Worm (Caenorhabditis elegans) whole organism, young adult: ENCODE measurements around the gene srx-32.
"Not testable (repeated sequence)": the region's sequence is repeated elsewhere in the genome, so short reads cannot be mapped to it uniquely, and the experiment has no call there.

Experiments used
- B0019.2 ChIP-seq: fragments of 200-800 bp; sonication (Bioruptor generic); conservative IDR thresholded peaks from 2 replicates; pipeline ENCODE4 v1.3.6; 2022; ENCODE audit warnings: missing genetic modification reagents, missing genetic modification characterization, missing compliant biosample characterization
- Y53G8AR.9 ChIP-seq: fragments of 200-800 bp; sonication (Bioruptor generic); conservative IDR thresholded peaks from 2 replicates; pipeline ENCODE4 v1.3.6; 2022; ENCODE audit warnings: missing genetic modification reagents, missing genetic modification characterization, missing compliant biosample characterization
- cebp-1 ChIP-seq, 2 experiments: fragments of 200-800 bp in 1 of 2; sonication (Bioruptor generic) in 1 of 2; sonication (generic microtip) in 1 of 2; IDR thresholded peaks in 1 of 2; optimal IDR thresholded peaks in 1 of 2; 2 replicates each; pipeline versions ENCODE4 v1.3.6 to Lab custom; 2017 to 2022; ENCODE audit warnings: missing compliant biosample characterization in 2 of 2, missing genetic modification characterization in 2 of 2, mild to moderate bottlenecking in 1 of 2, missing genetic modification reagents in 1 of 2, moderate library complexity in 1 of 2
- ceh-27 ChIP-seq: fragments of 200-800 bp; sonication (Bioruptor generic); optimal IDR thresholded peaks from 2 replicates; lab custom pipeline; 2018; ENCODE audit warnings: mild to moderate bottlenecking, missing genetic modification characterization, moderate library complexity, missing compliant biosample characterization
- madf-3 ChIP-seq: fragments of 200-800 bp; sonication (Bioruptor generic); IDR thresholded peaks from 2 replicates; pipeline ENCODE4 v1.3.6; 2022; ENCODE audit warnings: missing genetic modification reagents, missing genetic modification characterization, missing compliant biosample characterization
- unc-130 ChIP-seq: sonication (generic microtip); optimal IDR thresholded peaks from 2 replicates; lab custom pipeline; 2016; ENCODE audit warnings: missing genetic modification reagents, missing genetic modification characterization, missing compliant biosample characterization

ce11 chrV:843118-843517, 22.6 kb upstream of the srx-32 start, which contains the start of gene K09C6.8:
- TF ChIP-seq madf-3 (GFP tag; lab: Robert Waterston, UW); B0019.2 (GFP tag; lab: Robert Waterston, UW); cebp-1 (GFP tag; IDR thresholded peaks at IDR 0.05; lab: Robert Waterston, UW); cebp-1 (tag; optimal IDR thresholded peaks at IDR 0.05; lab: Kevin White, UChicago); Y53G8AR.9 (GFP tag; lab: Robert Waterston, UW); unc-130 (GFP tag; lab: Kevin White, UChicago); ceh-27: not testable (repeated sequence)
